Fruit fly (Drosophila melanogaster) whole organism, prepupa: Measurements from ENCODE around the gene CG43678.

ENCODE experiments used
- CG11294 ChIP-seq: fragments of 200-800 bp; sonication (Bioruptor generic); IDR thresholded peaks from 2 replicates; pipeline ENCODE4 v1.3.6; 2022; ENCODE audit warnings: missing biosample characterization, missing genetic modification characterization
- CG11762 ChIP-seq: fragments of 200-800 bp; sonication (Bioruptor generic); optimal IDR thresholded peaks from 3 replicates; lab custom pipeline; 2016; ENCODE audit warnings: missing biosample characterization, missing genetic modification characterization; ENCODE audit not compliant: insufficient read depth
- CG1621 ChIP-seq: fragments of 200-800 bp; sonication (Bioruptor generic); optimal IDR thresholded peaks from 3 replicates; lab custom pipeline; 2018; ENCODE audit warnings: missing biosample characterization, mild to moderate bottlenecking, missing genetic modification characterization
- CG16779 ChIP-seq: fragments of 200-800 bp; sonication (Bioruptor generic); optimal IDR thresholded peaks from 3 replicates; lab custom pipeline; 2017; ENCODE audit warnings: missing biosample characterization, mild to moderate bottlenecking, missing genetic modification characterization
- CG3032 ChIP-seq: fragments of 200-800 bp; optimal IDR thresholded peaks from 2 replicates; lab custom pipeline; 2019; ENCODE audit warnings: missing biosample characterization, mild to moderate bottlenecking, missing genetic modification characterization, moderate library complexity
- CG31627 ChIP-seq: fragments of 200-800 bp; sonication (Bioruptor generic); optimal IDR thresholded peaks from 3 replicates; lab custom pipeline; 2016; ENCODE audit warnings: missing biosample characterization, missing genetic modification characterization
- CG32006 ChIP-seq: fragments of 200-800 bp; sonication (Bioruptor generic); optimal IDR thresholded peaks from 3 replicates; lab custom pipeline; 2017; ENCODE audit warnings: missing biosample characterization, mild to moderate bottlenecking, missing genetic modification characterization
- CG3919 ChIP-seq: fragments of 200-800 bp; sonication (Bioruptor generic); optimal IDR thresholded peaks from 3 replicates; lab custom pipeline; 2016; ENCODE audit warnings: missing biosample characterization, missing genetic modification characterization
- CG6163 ChIP-seq: fragments of 200-800 bp; sonication (Bioruptor generic); IDR thresholded peaks from 3 replicates; pipeline ENCODE4 v1.3.6; 2022; ENCODE audit warnings: missing biosample characterization, missing genetic modification characterization
- CG6276 ChIP-seq: fragments of 200-800 bp; sonication (Bioruptor generic); optimal IDR thresholded peaks from 2 replicates; lab custom pipeline; 2017; ENCODE audit warnings: missing biosample characterization, mild to moderate bottlenecking, missing genetic modification characterization
- CG6854 ChIP-seq: fragments of 200-800 bp; sonication (Bioruptor generic); optimal IDR thresholded peaks from 2 replicates; lab custom pipeline; 2017; ENCODE audit warnings: missing biosample characterization, mild to moderate bottlenecking, missing genetic modification characterization
- CG8319 ChIP-seq: fragments of 200-800 bp; sonication (Bioruptor generic); optimal IDR thresholded peaks from 3 replicates; lab custom pipeline; 2016; ENCODE audit warnings: missing biosample characterization, missing genetic modification characterization
- CG9139 ChIP-seq: fragments of 200-800 bp; sonication (Bioruptor generic); optimal IDR thresholded peaks from 3 replicates; lab custom pipeline; 2017; ENCODE audit warnings: missing biosample characterization, mild to moderate bottlenecking, missing genetic modification characterization
- Eip75B ChIP-seq: fragments of 200-800 bp; sonication (Bioruptor generic); optimal IDR thresholded peaks from 3 replicates; lab custom pipeline; 2016; ENCODE audit warnings: missing biosample characterization, missing genetic modification characterization
- Eip78C ChIP-seq: fragments of 200-800 bp; sonication (Bioruptor generic); peaks from one replicate; lab custom pipeline; 2016; ENCODE audit warnings: missing biosample characterization, missing genetic modification characterization
- Ets21C ChIP-seq: fragments of 200-800 bp; sonication (Bioruptor generic); optimal IDR thresholded peaks from 3 replicates; lab custom pipeline; 2016; ENCODE audit warnings: missing biosample characterization, missing genetic modification characterization
- Ets96B ChIP-seq: fragments of 200-800 bp; optimal IDR thresholded peaks from 2 replicates; lab custom pipeline; 2019; ENCODE audit warnings: missing biosample characterization, mild to moderate bottlenecking, missing genetic modification characterization, moderate library complexity
- Gug ChIP-seq: fragments of 200-800 bp; sonication (Bioruptor generic); IDR thresholded peaks from 2 replicates; pipeline ENCODE4 v1.3.6; 2022; ENCODE audit warnings: missing biosample characterization, missing genetic modification characterization
- Hr39 ChIP-seq: fragments of 200-800 bp; sonication (Bioruptor generic); optimal IDR thresholded peaks from 2 replicates; lab custom pipeline; 2016; ENCODE audit warnings: missing biosample characterization, missing genetic modification characterization
- Hr4 ChIP-seq: fragments of 200-800 bp; sonication (Bioruptor generic); optimal IDR thresholded peaks from 3 replicates; lab custom pipeline; 2016; ENCODE audit warnings: missing biosample characterization, missing genetic modification characterization
- Lpt ChIP-seq: fragments of 200-800 bp; sonication (Bioruptor generic); optimal IDR thresholded peaks from 3 replicates; lab custom pipeline; 2016; ENCODE audit warnings: missing biosample characterization, missing genetic modification characterization
- OdsH ChIP-seq: fragments of 200-800 bp; sonication (Bioruptor generic); optimal IDR thresholded peaks from 3 replicates; lab custom pipeline; 2016; ENCODE audit warnings: missing biosample characterization, missing genetic modification characterization
- Smox ChIP-seq: fragments of 200-800 bp; sonication (Bioruptor generic); optimal IDR thresholded peaks from 3 replicates; lab custom pipeline; 2016; ENCODE audit warnings: missing biosample characterization, missing genetic modification characterization
- Sox14 ChIP-seq: fragments of 200-800 bp; sonication (Bioruptor generic); optimal IDR thresholded peaks from 3 replicates; lab custom pipeline; 2016; ENCODE audit warnings: missing biosample characterization, missing genetic modification characterization
- acj6 ChIP-seq: fragments of 200-800 bp; sonication (Bioruptor generic); optimal IDR thresholded peaks from 3 replicates; lab custom pipeline; 2016; ENCODE audit warnings: missing biosample characterization, missing genetic modification characterization
- cyc ChIP-seq: fragments of 200-800 bp; sonication (Bioruptor generic); optimal IDR thresholded peaks from 3 replicates; lab custom pipeline; 2016; ENCODE audit warnings: missing biosample characterization, missing genetic modification characterization
- dsx ChIP-seq: fragments of 200-800 bp; optimal IDR thresholded peaks from 3 replicates; lab custom pipeline; 2019; ENCODE audit warnings: missing biosample characterization, mild to moderate bottlenecking, missing genetic modification characterization, moderate library complexity; ENCODE audit not compliant: poor library complexity, severe bottlenecking
- eg ChIP-seq: fragments of 200-800 bp; sonication (Bioruptor generic); IDR thresholded peaks from 3 replicates; pipeline ENCODE4 v1.3.6; 2022; ENCODE audit warnings: missing biosample characterization, missing genetic modification characterization
- esn ChIP-seq: fragments of 200-800 bp; sonication (Bioruptor generic); optimal IDR thresholded peaks from 2 replicates; lab custom pipeline; 2016; ENCODE audit warnings: missing biosample characterization, mild to moderate bottlenecking, missing genetic modification characterization, moderate library complexity
- fd59A ChIP-seq: fragments of 200-800 bp; sonication (Bioruptor generic); optimal IDR thresholded peaks from 2 replicates; lab custom pipeline; 2017; ENCODE audit warnings: missing biosample characterization, mild to moderate bottlenecking, missing genetic modification characterization, missing genetic modification reagents
- fd85E ChIP-seq: fragments of 200-800 bp; sonication (Bioruptor generic); optimal IDR thresholded peaks from 3 replicates; lab custom pipeline; 2016; ENCODE audit warnings: missing biosample characterization, missing genetic modification characterization
- fkh ChIP-seq: fragments of 200-800 bp; sonication (Bioruptor generic); optimal IDR thresholded peaks from 3 replicates; lab custom pipeline; 2017; ENCODE audit warnings: missing biosample characterization, mild to moderate bottlenecking, missing genetic modification characterization, moderate library complexity
- net ChIP-seq: fragments of 200-800 bp; sonication (Bioruptor generic); optimal IDR thresholded peaks from 3 replicates; lab custom pipeline; 2016; ENCODE audit warnings: missing biosample characterization, missing genetic modification characterization
- pdm3 ChIP-seq: fragments of 200-800 bp; sonication (Bioruptor generic); optimal IDR thresholded peaks from 3 replicates; lab custom pipeline; 2016; ENCODE audit warnings: missing biosample characterization, missing genetic modification characterization
- salr ChIP-seq, 2 experiments: fragments of 200-800 bp; sonication (Bioruptor generic); optimal IDR thresholded peaks; 3 replicates each; lab custom pipeline; 2016 to 2018; ENCODE audit warnings: missing biosample characterization in 2 of 2, missing genetic modification characterization in 2 of 2, mild to moderate bottlenecking in 1 of 2
- spab ChIP-seq: fragments of 200-800 bp; sonication (Bioruptor generic); optimal IDR thresholded peaks from 2 replicates; lab custom pipeline; 2017; ENCODE audit warnings: missing biosample characterization, mild to moderate bottlenecking, missing genetic modification characterization, missing genetic modification reagents
- ss ChIP-seq, 2 experiments: fragments of 200-800 bp; sonication (Bioruptor generic); optimal IDR thresholded peaks; 2 replicates in 1 of 2; 3 replicates in 1 of 2; lab custom pipeline; 2017 to 2018; ENCODE audit warnings: mild to moderate bottlenecking in 2 of 2, missing biosample characterization in 2 of 2, missing genetic modification characterization in 2 of 2, moderate library complexity in 1 of 2
- svp ChIP-seq: fragments of 200-800 bp; sonication (Bioruptor generic); peaks from one replicate; lab custom pipeline; 2016; ENCODE audit warnings: missing biosample characterization, missing genetic modification characterization
- topi ChIP-seq: fragments of 200-800 bp; sonication (Bioruptor generic); optimal IDR thresholded peaks from 3 replicates; lab custom pipeline; 2016; ENCODE audit warnings: missing biosample characterization, missing genetic modification characterization
- vri ChIP-seq: fragments of 200-800 bp; sonication (Bioruptor generic); optimal IDR thresholded peaks from 3 replicates; lab custom pipeline; 2016; ENCODE audit warnings: missing biosample characterization, mild to moderate bottlenecking, missing genetic modification characterization

CG43678 gene

dm6 chr3L:15079278-15079677 lies 30.0 kb upstream of the CG43678 start:
- TF ChIP-seq Gug (GFP tag; lab: Robert Waterston, UW) (no peak), ss (GFP tag; optimal IDR thresholded peaks at IDR 0.05; lab: Kevin White, UChicago) (no peak), CG3919 (GFP tag; lab: Kevin White, UChicago) (peak; percentile 12), topi (GFP tag; lab: Kevin White, UChicago) (no peak), CG16779 (tag; lab: Kevin White, UChicago) (no peak), CG6163 (GFP tag; lab: Robert Waterston, UW) (0 out of 3 replicates have a peak, but pooled peaks have one; percentile 20), CG8319 (no peak), CG9139 (no peak), esn (GFP tag; lab: Kevin White, UChicago) (no peak)

dm6 chr3L:15078347-15078746 lies 29.1 kb upstream of the CG43678 start, which contains the start of gene Or71a:
Gene Or71a (minus strand): TSS chr3L:15078447.
- TF ChIP-seq Hr39 (GFP tag; lab: Kevin White, UChicago) (no peak), pdm3 (no peak), Ets96B (tag; lab: Kevin White, UChicago) (no peak), net (GFP tag; lab: Kevin White, UChicago) (no peak)

DNA sequence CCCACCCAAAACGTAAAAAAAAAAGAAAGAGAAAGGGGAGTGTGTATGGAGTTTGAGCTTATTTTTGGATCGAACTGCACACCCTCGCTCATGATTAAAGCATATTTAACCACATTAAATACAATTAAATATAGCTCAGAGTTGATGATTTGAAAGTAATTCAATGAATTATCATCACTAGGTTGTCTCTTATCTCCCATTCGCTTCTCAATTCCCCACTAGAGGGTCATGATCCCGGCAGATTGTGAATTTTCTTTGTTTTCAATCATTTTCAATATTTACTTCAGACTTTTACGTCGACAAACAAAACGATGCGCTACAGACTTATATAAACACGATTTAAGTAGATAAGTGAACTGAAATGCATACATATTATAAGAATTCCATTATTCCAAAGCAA lies 27.1 kb upstream of the CG43678 start:
- TF ChIP-seq svp (GFP tag; lab: Kevin White, UChicago) (peak; percentile 96), esn (GFP tag; lab: Kevin White, UChicago) (no peak), eg (GFP tag; lab: Robert Waterston, UW) (no peak), acj6 (GFP tag; lab: Kevin White, UChicago) (no peak), Sox14 (peak; percentile 29), Ets21C (GFP tag; lab: Kevin White, UChicago) (no peak), CG11294 (GFP tag; lab: Robert Waterston, UW) (no peak), spab (GFP tag; lab: Kevin White, UChicago) (no peak), fd59A (GFP tag; lab: Kevin White, UChicago) (no peak), Ets96B (tag; lab: Kevin White, UChicago) (no peak), Eip75B (GFP tag; lab: Kevin White, UChicago) (no peak), CG16779 (tag; lab: Kevin White, UChicago) (no peak), CG6276 (peak; percentile 51), Eip78C (GFP tag; lab: Kevin White, UChicago) (peak; percentile 37), salr (GFP tag; optimal IDR thresholded peaks at IDR 0.05; lab: Kevin White, UChicago) (no peak), CG3919 (GFP tag; lab: Kevin White, UChicago) (no peak), CG32006 (GFP tag; lab: Kevin White, UChicago) (no peak), vri (GFP tag; lab: Kevin White, UChicago) (no peak), OdsH (GFP tag; lab: Kevin White, UChicago) (no peak), Smox (GFP tag; lab: Kevin White, UChicago) (no peak), Gug (GFP tag; lab: Robert Waterston, UW) (no peak), CG1621 (tag; lab: Kevin White, UChicago) (no peak), Lpt (GFP tag; lab: Kevin White, UChicago) (no peak), CG6163 (GFP tag; lab: Robert Waterston, UW) (no peak), CG6854 (GFP tag; lab: Kevin White, UChicago) (no peak)

DNA sequence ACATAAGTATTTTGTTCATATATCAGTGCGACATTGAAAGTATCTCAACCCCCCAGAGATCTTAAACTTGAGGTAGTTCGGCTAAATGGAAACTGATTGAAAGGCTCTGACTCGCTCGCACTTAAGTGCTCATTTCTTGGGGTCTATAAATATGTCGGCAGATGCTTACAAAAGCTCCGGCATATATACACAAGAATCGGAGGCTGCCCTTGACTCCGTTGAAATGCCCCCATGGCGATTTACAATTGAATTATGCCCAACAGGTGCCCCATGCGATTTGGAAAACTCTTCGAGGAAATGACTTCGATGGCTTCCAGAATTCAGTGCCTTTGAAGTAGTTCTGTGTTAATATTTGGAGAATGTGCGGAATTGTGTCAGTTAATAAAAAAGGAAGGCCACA lies 24.4 kb upstream of the CG43678 start:
- TF ChIP-seq Ets96B (tag; lab: Kevin White, UChicago): no peak
- TF ChIP-seq CG11762: no peak
- TF ChIP-seq CG31627 (GFP tag; lab: Kevin White, UChicago): no peak
- TF ChIP-seq CG8319: no peak
- no peak for TF ChIP-seq CG3032 (tag; lab: Kevin White, UChicago)
- TF ChIP-seq Gug (GFP tag; lab: Robert Waterston, UW): no peak
- no peak for TF ChIP-seq CG3919 (GFP tag; lab: Kevin White, UChicago)
- no peak for TF ChIP-seq fd85E (GFP tag; lab: Kevin White, UChicago)
- no peak for TF ChIP-seq fd59A (GFP tag; lab: Kevin White, UChicago)
- TF ChIP-seq Hr4 (GFP tag; lab: Kevin White, UChicago): no peak
- TF ChIP-seq dsx (GFP tag; lab: Kevin White, UChicago): no peak
- TF ChIP-seq net (GFP tag; lab: Kevin White, UChicago): no peak
- TF ChIP-seq fkh (GFP tag; lab: Kevin White, UChicago): no peak
- TF ChIP-seq salr (GFP tag; optimal IDR thresholded peaks at IDR 0.05; lab: Kevin White, UChicago): no peak
- TF ChIP-seq cyc (GFP tag; lab: Kevin White, UChicago): no peak
